Worm (Caenorhabditis elegans) whole organism, L1 larva: ENCODE results near the gene F40G9.17.

ENCODE experiments used
- fkh-4 ChIP-seq: sonication (generic microtip); optimal IDR thresholded peaks from 2 replicates; lab custom pipeline; 2016; ENCODE audit warnings: missing compliant biosample characterization, missing genetic modification characterization, borderline replicate concordance
- lin-35 ChIP-seq, 2 experiments: fragments of 150-350 bp; optimal IDR thresholded peaks; 2 replicates each; lab custom pipeline; 2014; ENCODE audit warnings: missing biosample characterization in 2 of 2, missing genetic modification characterization in 2 of 2, missing genetic modification reagents in 2 of 2
- nhr-28 ChIP-seq: fragments of 150-350 bp; optimal IDR thresholded peaks from 2 replicates; lab custom pipeline; 2014; ENCODE audit warnings: missing biosample characterization, missing genetic modification characterization
- tbx-2 ChIP-seq: sonication (generic microtip); optimal IDR thresholded peaks from 2 replicates; lab custom pipeline; 2016; ENCODE audit warnings: missing genetic modification characterization, missing compliant biosample characterization
- unc-130 ChIP-seq: fragments of 150-350 bp; optimal IDR thresholded peaks from 2 replicates; lab custom pipeline; 2017; ENCODE audit warnings: missing biosample characterization, missing genetic modification characterization, inconsistent platforms

DNA sequence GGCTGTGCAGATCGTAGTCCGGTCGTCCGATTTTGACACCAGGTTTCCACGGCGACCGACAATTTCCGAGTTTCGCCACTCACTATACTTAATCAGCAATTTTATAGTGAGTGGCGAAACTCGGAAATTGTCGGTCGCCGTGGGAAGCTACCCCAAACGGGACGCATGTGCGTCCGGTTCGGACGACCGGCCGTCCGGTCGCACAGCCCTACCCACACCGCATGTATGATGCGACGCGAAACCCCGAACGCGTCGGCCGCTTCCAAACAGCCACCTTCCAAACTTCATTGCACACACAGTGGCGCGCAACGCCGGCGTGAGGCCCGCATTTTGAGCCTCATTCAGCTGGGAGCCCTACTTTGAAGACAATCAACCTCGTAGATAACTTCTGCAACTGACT, 43.2 kb upstream of the F40G9.17 start:
- no peak for TF ChIP-seq fkh-4
- TF ChIP-seq lin-35 (GFP tag; optimal IDR thresholded peaks at IDR 0.05; lab: Kevin White, UChicago) = no peak
- no peak for TF ChIP-seq nhr-28 (tag; lab: Kevin White, UChicago)
- no peak for TF ChIP-seq tbx-2 (tag; lab: Kevin White, UChicago)
- TF ChIP-seq unc-130 = no peak
